Worm (Caenorhabditis elegans) whole organism, early embryonic: ENCODE measurements around the gene ZK688.5.

Experiments
- B0310.2 ChIP-seq: sonication (generic microtip); optimal IDR thresholded peaks from 2 replicates; lab custom pipeline; 2016; ENCODE audit warnings: mild to moderate bottlenecking, missing genetic modification characterization, missing compliant biosample characterization
- F13C5.2 ChIP-seq: sonication (generic microtip); optimal IDR thresholded peaks from 2 replicates; lab custom pipeline; 2017; ENCODE audit warnings: mild to moderate bottlenecking, missing genetic modification characterization, inconsistent platforms, missing compliant biosample characterization
- aly-1 ChIP-seq: sonication (generic microtip); optimal IDR thresholded peaks from 2 replicates; lab custom pipeline; 2016; ENCODE audit warnings: missing genetic modification characterization, missing compliant biosample characterization
- ama-1 ChIP-seq: fragments of 150-350 bp; optimal IDR thresholded peaks from 2 replicates; lab custom pipeline; 2014
- ceh-13 ChIP-seq: fragments of 200-800 bp; sonication (Bioruptor generic); optimal IDR thresholded peaks from 2 replicates; lab custom pipeline; 2018; ENCODE audit warnings: mild to moderate bottlenecking, missing genetic modification characterization, missing compliant biosample characterization
- ceh-36 ChIP-seq: sonication (generic microtip); optimal IDR thresholded peaks from 2 replicates; lab custom pipeline; 2016; ENCODE audit warnings: missing genetic modification characterization, inconsistent platforms, missing compliant biosample characterization
- ets-7 ChIP-seq: sonication (generic microtip); optimal IDR thresholded peaks from 2 replicates; lab custom pipeline; 2016; ENCODE audit warnings: missing genotype, missing genetic modification characterization, missing compliant biosample characterization
- flt-1 ChIP-seq: fragments of 200-800 bp; sonication (Bioruptor generic); IDR thresholded peaks from 2 replicates; pipeline ENCODE4 v1.3.6; 2022; ENCODE audit warnings: missing genetic modification characterization, missing compliant biosample characterization
- hmbx-1 ChIP-seq: sonication (generic microtip); optimal IDR thresholded peaks from 2 replicates; lab custom pipeline; 2016; ENCODE audit warnings: mild to moderate bottlenecking, missing genetic modification characterization, missing compliant biosample characterization
- hmg-4 ChIP-seq: fragments of 200-800 bp; sonication (Bioruptor generic); optimal IDR thresholded peaks from 2 replicates; lab custom pipeline; 2018; ENCODE audit warnings: mild to moderate bottlenecking, missing genetic modification characterization, missing compliant biosample characterization
- hnd-1 ChIP-seq: sonication (generic microtip); optimal IDR thresholded peaks from 2 replicates; lab custom pipeline; 2016; ENCODE audit warnings: missing genetic modification characterization, missing compliant biosample characterization
- pes-1 ChIP-seq: fragments of 200-800 bp; sonication (Bioruptor generic); IDR thresholded peaks from 2 replicates; pipeline ENCODE4 v1.3.6; 2022; ENCODE audit warnings: missing genetic modification reagents, missing genetic modification characterization, missing compliant biosample characterization
- scrt-1 ChIP-seq: fragments of 200-800 bp; sonication (Bioruptor generic); IDR thresholded peaks from 2 replicates; pipeline ENCODE4 v1.3.6; 2022; ENCODE audit warnings: missing genetic modification characterization, missing compliant biosample characterization
- sea-1 ChIP-seq: fragments of 200-800 bp; sonication (Bioruptor generic); conservative IDR thresholded peaks from 2 replicates; pipeline ENCODE4 v1.3.6; 2022; ENCODE audit warnings: missing genetic modification characterization, missing compliant biosample characterization
- tbx-11 ChIP-seq: fragments of 200-800 bp; sonication (Bioruptor generic); IDR thresholded peaks from 2 replicates; pipeline ENCODE4 v1.3.6; 2022; ENCODE audit warnings: missing genetic modification characterization, missing compliant biosample characterization
- tbx-37 ChIP-seq: fragments of 200-800 bp; sonication (Bioruptor generic); conservative IDR thresholded peaks from 2 replicates; pipeline ENCODE4 v1.3.6; 2022; ENCODE audit warnings: missing genetic modification reagents, missing genetic modification characterization, missing compliant biosample characterization
- tra-4 ChIP-seq: sonication (generic microtip); optimal IDR thresholded peaks from 2 replicates; lab custom pipeline; 2017; ENCODE audit warnings: missing genetic modification characterization, missing compliant biosample characterization

ZK688.5 gene

DNA sequence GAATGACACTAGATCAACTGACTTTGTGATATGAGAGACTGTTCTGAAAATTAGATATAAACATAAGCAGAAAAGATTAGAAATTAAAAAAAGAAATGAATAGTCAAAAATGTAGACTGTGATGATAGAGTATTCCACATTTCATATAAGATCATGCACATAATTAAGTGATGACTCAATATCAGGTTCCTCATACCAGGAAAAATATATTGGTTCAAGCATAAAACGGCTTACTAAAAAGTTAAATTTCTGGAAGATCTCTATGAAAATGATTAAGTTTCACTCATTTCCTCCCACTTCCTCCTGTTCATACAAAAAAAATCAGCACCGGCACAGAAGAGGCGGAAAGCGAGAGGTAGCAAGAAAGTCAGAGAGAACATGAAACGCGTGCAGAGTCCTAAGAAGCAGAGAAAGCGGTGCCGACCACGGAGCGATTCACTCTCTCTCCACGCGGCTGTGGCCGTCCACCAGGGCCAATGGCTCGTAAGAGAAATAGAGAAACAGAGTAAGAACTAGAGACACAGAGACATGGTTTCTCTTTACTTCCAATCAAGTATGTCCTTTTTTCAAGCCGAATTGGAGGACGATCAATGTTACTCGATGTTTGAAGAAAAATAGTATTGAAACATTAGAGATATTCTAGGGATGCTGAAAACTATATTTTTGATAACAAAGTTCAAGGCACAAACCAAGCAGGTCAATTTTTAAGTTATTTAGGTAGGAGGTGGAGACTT is at the start of gene ZK688.5, which contains the start of gene fahd-1:
TSS of gene ZK688.5 (minus strand) at position 51 of the 734 bp plus-strand sequence.
TSS of gene fahd-1 (plus strand) at position 684 of the 734 bp plus-strand sequence.
- TF ChIP-seq F13C5.2: peak; percentile 10
- TF ChIP-seq B0310.2 (tag; lab: Kevin White, UChicago): no peak
- no peak for TF ChIP-seq ceh-13
- TF ChIP-seq flt-1 (GFP tag; lab: Robert Waterston, UW): no peak
- TF ChIP-seq sea-1 (GFP tag; lab: Robert Waterston, UW): peak; percentile 58; the same call in 1 of the 2 replicates

DNA sequence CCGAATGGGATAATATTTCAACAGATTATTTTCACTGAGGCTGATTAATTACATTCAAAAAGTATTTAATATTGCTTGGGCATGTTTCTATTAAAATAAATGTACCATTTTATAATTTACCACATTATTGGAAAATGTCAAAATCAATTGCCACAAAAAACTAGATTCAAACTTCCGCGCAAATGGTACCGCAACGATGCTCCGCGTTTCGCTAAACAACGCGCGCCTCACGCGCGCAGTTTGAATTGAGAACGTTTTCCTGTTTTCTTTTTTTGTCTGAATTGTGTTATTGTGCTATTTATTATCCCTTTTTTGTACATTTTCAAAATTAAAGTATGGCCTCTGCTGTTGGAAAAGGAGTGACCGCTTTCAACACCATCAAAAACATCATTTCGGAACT is 49.4 kb upstream of the ZK688.5 start, which contains the start of gene C29E4.12:
TSS of gene C29E4.12 (plus strand) at position 333 of the 400 bp plus-strand sequence.
- TF ChIP-seq tbx-11 (GFP tag; lab: Robert Waterston, UW) (no peak), hmg-4 (GFP tag; lab: Kevin White, UChicago) (no peak), tra-4 (tag; lab: Kevin White, UChicago) (no peak), ceh-13 (no peak), tbx-37 (no peak; the same call in 1 of the 2 replicates), aly-1 (tag; lab: Kevin White, UChicago) (no peak), ama-1 (lab: Kevin White, UChicago) (no peak), sea-1 (GFP tag; lab: Robert Waterston, UW) (no peak), hmbx-1 (no peak), F13C5.2 (no peak), hnd-1 (tag; lab: Kevin White, UChicago) (no peak), ceh-36 (tag; lab: Kevin White, UChicago) (no peak), ets-7 (tag; lab: Kevin White, UChicago) (no peak)

ce11 chrIII:7937548-7937947 is 46.1 kb upstream of the ZK688.5 start, which contains the start of gene C29E4.10:
Gene C29E4.10, plus strand, starts transcription at chrIII:7937848.
- TF ChIP-seq aly-1 (tag; lab: Kevin White, UChicago) (no peak), B0310.2 (tag; lab: Kevin White, UChicago) (no peak), scrt-1 (GFP tag; lab: Robert Waterston, UW) (no peak), tbx-11 (GFP tag; lab: Robert Waterston, UW) (no peak), tbx-37 (no peak), pes-1 (GFP tag; lab: Robert Waterston, UW) (no peak), ets-7 (tag; lab: Kevin White, UChicago) (no peak), hmg-4 (GFP tag; lab: Kevin White, UChicago) (no peak), flt-1 (GFP tag; lab: Robert Waterston, UW) (no peak), hnd-1 (tag; lab: Kevin White, UChicago) (no peak), ama-1 (lab: Kevin White, UChicago) (no peak), ceh-13 (no peak), hmbx-1 (no peak), sea-1 (GFP tag; lab: Robert Waterston, UW) (no peak), ceh-36 (tag; lab: Kevin White, UChicago) (no peak), F13C5.2 (no peak), tra-4 (tag; lab: Kevin White, UChicago) (no peak)

ce11 chrIII:7933235-7933634 is 41.8 kb upstream of the ZK688.5 start, which contains the start of gene ran-2:
Gene ran-2, plus strand, starts transcription at chrIII:7933535.
- TF ChIP-seq sea-1 (GFP tag; lab: Robert Waterston, UW) (no peak), tbx-11 (GFP tag; lab: Robert Waterston, UW) (no peak), hnd-1 (tag; lab: Kevin White, UChicago) (no peak), ets-7 (tag; lab: Kevin White, UChicago) (no peak), ceh-36 (tag; lab: Kevin White, UChicago) (no peak), B0310.2 (tag; lab: Kevin White, UChicago) (no peak), tra-4 (tag; lab: Kevin White, UChicago) (no peak), tbx-37 (no peak)

DNA sequence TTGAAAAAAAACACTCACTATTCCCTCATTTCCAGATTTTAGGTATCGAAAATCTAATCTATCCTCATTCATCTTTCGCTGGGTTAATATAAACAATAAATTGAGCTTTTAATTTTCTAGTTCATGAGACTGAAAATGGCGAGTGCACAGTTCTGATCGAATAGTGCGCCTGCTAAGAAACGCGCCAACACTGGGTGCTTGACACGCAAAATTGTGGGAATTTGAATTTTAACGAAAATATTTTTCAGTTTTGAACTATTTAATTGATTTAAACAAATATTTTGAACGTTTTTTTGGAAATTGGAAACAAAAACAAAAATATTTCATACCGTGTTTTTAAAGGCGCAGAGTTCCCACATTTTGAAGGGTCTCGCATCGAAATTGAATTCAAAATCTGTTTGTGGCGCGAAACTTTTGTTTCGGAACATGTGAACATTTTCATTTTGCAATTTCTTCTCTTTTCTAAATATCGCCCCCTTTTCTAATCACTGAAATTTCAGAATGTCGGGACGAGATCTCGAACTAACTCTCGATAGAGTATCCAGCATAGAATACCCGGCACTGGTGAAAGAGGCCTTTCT is 37.2 kb upstream of the ZK688.5 start, which contains the start of the genes C29E4.13 and npp-15:
TSS of gene C29E4.13 (minus strand) at position 169 of the 581 bp plus-strand sequence.
TSS of gene npp-15 (plus strand) at position 495 of the 581 bp plus-strand sequence.
- no peak for TF ChIP-seq scrt-1 (GFP tag; lab: Robert Waterston, UW)
- no peak for TF ChIP-seq ets-7 (tag; lab: Kevin White, UChicago)
- TF ChIP-seq tbx-11 (GFP tag; lab: Robert Waterston, UW): no peak
- TF ChIP-seq aly-1 (tag; lab: Kevin White, UChicago): no peak
- TF ChIP-seq ama-1 (lab: Kevin White, UChicago): no peak
- no peak for TF ChIP-seq hnd-1 (tag; lab: Kevin White, UChicago)
- TF ChIP-seq flt-1 (GFP tag; lab: Robert Waterston, UW): no peak
- no peak for TF ChIP-seq F13C5.2
- TF ChIP-seq hmg-4 (GFP tag; lab: Kevin White, UChicago): no peak
- no peak for TF ChIP-seq ceh-36 (tag; lab: Kevin White, UChicago)
- no peak for TF ChIP-seq B0310.2 (tag; lab: Kevin White, UChicago)
- no peak for TF ChIP-seq ceh-13
- TF ChIP-seq hmbx-1: no peak
- no peak for TF ChIP-seq tra-4 (tag; lab: Kevin White, UChicago)

- TF ChIP-seq scrt-1 (GFP tag; lab: Robert Waterston, UW) (no peak), hmg-4 (GFP tag; lab: Kevin White, UChicago) (no peak), ama-1 (lab: Kevin White, UChicago) (no peak)
These were observed 34.5 kb upstream of the ZK688.5 start for ce11 chrIII:7925968-7926367.

DNA sequence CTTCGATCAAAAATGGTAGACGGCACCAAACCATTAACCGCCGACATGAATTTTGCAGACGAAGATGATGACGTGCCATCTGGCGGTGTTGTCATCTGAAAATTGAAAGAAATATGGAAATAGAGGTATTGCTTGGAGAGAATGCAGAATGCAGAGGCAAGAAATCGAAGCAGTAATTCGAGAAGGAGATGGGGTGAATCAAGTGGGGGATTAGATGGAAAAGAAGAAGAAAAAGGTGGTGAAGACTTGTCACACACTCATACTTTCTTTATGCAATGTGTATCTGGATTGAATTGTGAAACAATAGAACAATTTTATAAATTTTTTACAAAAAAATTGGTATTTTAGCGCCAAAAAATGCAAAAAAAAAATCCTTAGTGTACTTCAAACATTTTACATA is 33.4 kb upstream of the ZK688.5 start, which contains the start of gene tag-250:
TSS of gene tag-250 (minus strand) at position 101 of the 400 bp plus-strand sequence.
- no peak for TF ChIP-seq B0310.2 (tag; lab: Kevin White, UChicago)
- no peak for TF ChIP-seq hmbx-1
- TF ChIP-seq tbx-37: no peak
- no peak for TF ChIP-seq flt-1 (GFP tag; lab: Robert Waterston, UW)
- no peak for TF ChIP-seq pes-1 (GFP tag; lab: Robert Waterston, UW)
- TF ChIP-seq ama-1 (lab: Kevin White, UChicago): no peak
- TF ChIP-seq tbx-11 (GFP tag; lab: Robert Waterston, UW): no peak
- no peak for TF ChIP-seq hnd-1 (tag; lab: Kevin White, UChicago)
- no peak for TF ChIP-seq tra-4 (tag; lab: Kevin White, UChicago)
- no peak for TF ChIP-seq hmg-4 (GFP tag; lab: Kevin White, UChicago)
- no peak for TF ChIP-seq aly-1 (tag; lab: Kevin White, UChicago)
- TF ChIP-seq scrt-1 (GFP tag; lab: Robert Waterston, UW): no peak
- no peak for TF ChIP-seq ets-7 (tag; lab: Kevin White, UChicago)
- TF ChIP-seq F13C5.2: no peak
- no peak for TF ChIP-seq ceh-13
- TF ChIP-seq sea-1 (GFP tag; lab: Robert Waterston, UW): no peak
- no peak for TF ChIP-seq ceh-36 (tag; lab: Kevin White, UChicago)
